Fruit fly (Drosophila melanogaster): ENCODE measurements around the gene Yod1.

DNA sequence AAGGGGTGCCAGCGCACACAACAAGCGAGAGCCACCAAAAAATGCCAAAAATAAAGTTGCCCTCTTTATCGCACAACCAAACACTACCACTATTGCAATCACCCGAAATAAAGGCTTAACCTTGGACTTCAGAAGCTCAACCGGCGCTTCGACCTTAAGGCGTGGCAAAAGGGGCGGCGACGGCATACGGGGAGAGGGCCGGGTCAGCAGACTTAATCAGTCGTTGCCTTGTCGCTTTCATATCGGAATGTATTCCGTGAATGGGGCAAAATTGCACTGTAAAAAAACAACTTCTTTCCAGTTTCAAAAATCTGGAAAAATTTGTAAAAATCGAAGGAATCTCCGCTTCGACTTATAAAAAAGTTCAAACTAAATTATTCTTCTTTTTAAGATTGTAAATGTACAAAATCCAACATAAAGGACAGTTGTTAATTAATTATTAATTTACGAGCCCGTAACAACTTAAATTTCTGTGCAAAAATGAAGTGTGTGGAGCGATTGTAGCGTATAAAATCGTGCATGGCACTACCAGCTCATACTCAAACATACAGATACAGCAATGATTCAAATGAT, 49.4 kb downstream of the Yod1 start:
- TF ChIP-seq psq (optimal IDR thresholded peaks at IDR 0.05) (no peak), Myc (optimal IDR thresholded peaks at IDR 0.05) (no peak), insv (optimal IDR thresholded peaks at IDR 0.05) (no peak), Sin3A (optimal IDR thresholded peaks at IDR 0.05) (no peak)

All from Kc167 (cell line).